Worm (Caenorhabditis elegans) whole organism, L1 larva: Measurements from ENCODE around the gene xpo-3.

Experiments used
- C04F5.9 ChIP-seq: sonication (generic microtip); optimal IDR thresholded peaks from 2 replicates; lab custom pipeline; 2016; ENCODE audit warnings: missing genetic modification characterization, missing compliant biosample characterization
- C34B4.2 ChIP-seq: sonication (generic microtip); optimal IDR thresholded peaks from 2 replicates; lab custom pipeline; 2017; ENCODE audit warnings: mild to moderate bottlenecking, missing genetic modification characterization, missing compliant biosample characterization
- F16B12.6 ChIP-seq: fragments of 150-350 bp; optimal IDR thresholded peaks from 2 replicates; lab custom pipeline; 2014; ENCODE audit warnings: missing biosample characterization, missing genetic modification characterization
- alr-1 ChIP-seq: fragments of 200-800 bp; sonication (Bioruptor generic); optimal IDR thresholded peaks from 2 replicates; lab custom pipeline; 2018; ENCODE audit warnings: borderline replicate concordance, mild to moderate bottlenecking, missing genetic modification characterization, missing compliant biosample characterization
- aly-2 ChIP-seq: fragments of 150-350 bp; optimal IDR thresholded peaks from 2 replicates; lab custom pipeline; 2014; ENCODE audit warnings: missing biosample characterization, missing genetic modification characterization
- ama-1 ChIP-seq: fragments of 150-350 bp; optimal IDR thresholded peaks from 2 replicates; lab custom pipeline; 2014
- blmp-1 ChIP-seq: fragments of 150-350 bp; optimal IDR thresholded peaks from 2 replicates; lab custom pipeline; 2014; ENCODE audit warnings: missing biosample characterization, missing genetic modification characterization
- ceh-8 ChIP-seq: fragments of 200-800 bp; sonication (Bioruptor generic); optimal IDR thresholded peaks from 2 replicates; lab custom pipeline; 2018; ENCODE audit warnings: mild to moderate bottlenecking, missing genetic modification characterization, moderate library complexity, missing compliant biosample characterization
- ceh-82 ChIP-seq, 3 experiments: fragments of 150-350 bp in 1 of 3; sonication (generic microtip) in 2 of 3; optimal IDR thresholded peaks; 2 replicates each; lab custom pipeline; 2014 to 2017; ENCODE audit warnings: missing biosample characterization in 3 of 3, missing genetic modification characterization in 3 of 3
- ceh-88 ChIP-seq: fragments of 200-800 bp; sonication (Bioruptor generic); IDR thresholded peaks from 2 replicates; pipeline ENCODE4 v1.3.6; 2022; ENCODE audit warnings: missing genetic modification characterization, missing compliant biosample characterization
- ceh-90 ChIP-seq: sonication (generic microtip); optimal IDR thresholded peaks from 2 replicates; lab custom pipeline; 2016; ENCODE audit warnings: missing genetic modification characterization, missing compliant biosample characterization
- ces-1 ChIP-seq: fragments of 150-350 bp; optimal IDR thresholded peaks from 2 replicates; lab custom pipeline; 2014; ENCODE audit warnings: missing biosample characterization, missing genetic modification reagents, missing genetic modification characterization
- dsc-1 ChIP-seq: sonication (generic microtip); optimal IDR thresholded peaks from 2 replicates; lab custom pipeline; 2016; ENCODE audit warnings: mild to moderate bottlenecking, missing genetic modification characterization, missing compliant biosample characterization
- efl-3 ChIP-seq: fragments of 200-800 bp; sonication (Bioruptor generic); optimal IDR thresholded peaks from 2 replicates; lab custom pipeline; 2018; ENCODE audit warnings: mild to moderate bottlenecking, missing genetic modification characterization, missing compliant biosample characterization
- egl-13 ChIP-seq: sonication (generic microtip); optimal IDR thresholded peaks from 2 replicates; lab custom pipeline; 2016; ENCODE audit warnings: missing genotype, missing genetic modification reagents, missing genetic modification characterization, missing compliant biosample characterization
- egl-27 ChIP-seq, 2 experiments: fragments of 150-350 bp in 1 of 2; sonication (generic microtip); optimal IDR thresholded peaks; 3 replicates each; lab custom pipeline; 2017 to 2018; ENCODE audit warnings: missing biosample characterization in 2 of 2, missing genetic modification characterization in 2 of 2, missing genetic modification reagents in 2 of 2
- ets-5 ChIP-seq: fragments of 200-800 bp; sonication (Bioruptor generic); IDR thresholded peaks from 2 replicates; pipeline ENCODE4 v1.3.6; 2022; ENCODE audit warnings: missing genetic modification characterization, missing compliant biosample characterization
- fkh-10 ChIP-seq: sonication (generic microtip); optimal IDR thresholded peaks from 2 replicates; lab custom pipeline; 2017; ENCODE audit warnings: missing biosample characterization, missing genetic modification reagents, missing genetic modification characterization
- fkh-4 ChIP-seq: sonication (generic microtip); optimal IDR thresholded peaks from 2 replicates; lab custom pipeline; 2016; ENCODE audit warnings: missing compliant biosample characterization, missing genetic modification characterization, borderline replicate concordance
- fkh-8 ChIP-seq: sonication (generic microtip); optimal IDR thresholded peaks from 2 replicates; lab custom pipeline; 2016; ENCODE audit warnings: mild to moderate bottlenecking, missing genetic modification characterization, missing compliant biosample characterization
- fos-1 ChIP-seq: fragments of 150-350 bp; optimal IDR thresholded peaks from 2 replicates; lab custom pipeline; 2014; ENCODE audit warnings: missing biosample characterization, missing genetic modification characterization
- grh-1 ChIP-seq: fragments of 200-800 bp; sonication (Bioruptor generic); IDR thresholded peaks from 2 replicates; pipeline ENCODE4 v1.3.6; 2022; ENCODE audit warnings: missing genetic modification reagents, missing genetic modification characterization, missing compliant biosample characterization
- hlh-17 ChIP-seq: fragments of 200-800 bp; sonication (Bioruptor generic); optimal IDR thresholded peaks from 2 replicates; lab custom pipeline; 2018; ENCODE audit warnings: missing genetic modification characterization, mild to moderate bottlenecking, missing compliant biosample characterization, moderate library complexity, borderline replicate concordance
- irx-1 ChIP-seq: sonication (generic microtip); optimal IDR thresholded peaks from 2 replicates; lab custom pipeline; 2016; ENCODE audit warnings: missing genetic modification characterization, missing compliant biosample characterization
- isw-1 ChIP-seq: fragments of 200-800 bp; sonication (Bioruptor generic); IDR thresholded peaks from 2 replicates; pipeline ENCODE4 v1.3.6; 2022; ENCODE audit warnings: missing genetic modification characterization, missing compliant biosample characterization
- jun-1 ChIP-seq: fragments of 150-350 bp; optimal IDR thresholded peaks from 2 replicates; lab custom pipeline; 2014; ENCODE audit warnings: missing biosample characterization, missing genetic modification reagents, missing genetic modification characterization
- lin-13 ChIP-seq: fragments of 150-350 bp; optimal IDR thresholded peaks from 2 replicates; lab custom pipeline; 2014; ENCODE audit warnings: missing biosample characterization, missing genetic modification reagents, missing genetic modification characterization
- lin-14 ChIP-seq: fragments of 200-800 bp; sonication (Bioruptor generic); optimal IDR thresholded peaks from 2 replicates; lab custom pipeline; 2018; ENCODE audit warnings: mild to moderate bottlenecking, missing genetic modification characterization, moderate library complexity, missing compliant biosample characterization
- lin-15B ChIP-seq: fragments of 150-350 bp; sonication (generic microtip); optimal IDR thresholded peaks from 3 replicates; lab custom pipeline; 2014; ENCODE audit warnings: missing biosample characterization, missing genetic modification characterization
- lir-3 ChIP-seq: sonication (generic microtip); optimal IDR thresholded peaks from 2 replicates; lab custom pipeline; 2016; ENCODE audit warnings: mild to moderate bottlenecking, missing genetic modification characterization, moderate library complexity, missing compliant biosample characterization; ENCODE audit not compliant: poor library complexity
- lsy-2 ChIP-seq, 2 experiments: fragments of 150-350 bp; optimal IDR thresholded peaks; 2 replicates each; lab custom pipeline; 2014; ENCODE audit warnings: missing biosample characterization in 2 of 2, missing genetic modification characterization in 2 of 2
- mab-9 ChIP-seq: fragments of 200-800 bp; sonication (Bioruptor generic); IDR thresholded peaks from 2 replicates; pipeline ENCODE4 v1.3.6; 2022; ENCODE audit warnings: missing genetic modification reagents, missing genetic modification characterization, missing compliant biosample characterization
- mdl-1 ChIP-seq, 2 experiments: fragments of 150-350 bp; optimal IDR thresholded peaks; 2 replicates each; lab custom pipeline; 2014 to 2017; ENCODE audit warnings: missing biosample characterization in 2 of 2, missing genetic modification characterization in 2 of 2, inconsistent platforms in 1 of 2
- mef-2 ChIP-seq: fragments of 150-350 bp; optimal IDR thresholded peaks from 2 replicates; lab custom pipeline; 2014; ENCODE audit warnings: missing biosample characterization, missing genetic modification characterization
- mep-1 ChIP-seq: fragments of 150-350 bp; optimal IDR thresholded peaks from 2 replicates; lab custom pipeline; 2014; ENCODE audit warnings: missing biosample characterization, missing genetic modification characterization
- nhr-11 ChIP-seq: fragments of 150-350 bp; optimal IDR thresholded peaks from 2 replicates; lab custom pipeline; 2014; ENCODE audit warnings: missing biosample characterization, missing genetic modification characterization
- nhr-12 ChIP-seq: sonication (generic microtip); optimal IDR thresholded peaks from 2 replicates; lab custom pipeline; 2017; ENCODE audit warnings: missing biosample characterization, missing genetic modification characterization
- nhr-20 ChIP-seq: sonication (generic microtip); optimal IDR thresholded peaks from 2 replicates; lab custom pipeline; 2016; ENCODE audit warnings: mild to moderate bottlenecking, missing genetic modification characterization, missing compliant biosample characterization
- nhr-28 ChIP-seq: fragments of 150-350 bp; optimal IDR thresholded peaks from 2 replicates; lab custom pipeline; 2014; ENCODE audit warnings: missing biosample characterization, missing genetic modification characterization
- nhr-47 ChIP-seq: sonication (generic microtip); optimal IDR thresholded peaks from 2 replicates; lab custom pipeline; 2016; ENCODE audit warnings: mild to moderate bottlenecking, missing genetic modification characterization, moderate library complexity, missing compliant biosample characterization
- nhr-71 ChIP-seq: sonication (generic microtip); optimal IDR thresholded peaks from 2 replicates; lab custom pipeline; 2016; ENCODE audit warnings: mild to moderate bottlenecking, missing genetic modification characterization, moderate library complexity, missing compliant biosample characterization
- nhr-84 ChIP-seq: sonication (generic microtip); optimal IDR thresholded peaks from 2 replicates; lab custom pipeline; 2017; ENCODE audit warnings: missing biosample characterization, missing genetic modification characterization
- nhr-90 ChIP-seq: sonication (generic microtip); optimal IDR thresholded peaks from 2 replicates; lab custom pipeline; 2016; ENCODE audit warnings: mild to moderate bottlenecking, missing genetic modification characterization, missing compliant biosample characterization; ENCODE audit not compliant: poor library complexity
- pax-3 ChIP-seq: fragments of 200-800 bp; sonication (Bioruptor generic); optimal IDR thresholded peaks from 2 replicates; lab custom pipeline; 2018; ENCODE audit warnings: mild to moderate bottlenecking, missing genetic modification characterization, moderate library complexity, missing compliant biosample characterization
- sptf-1 ChIP-seq: fragments of 150-350 bp; optimal IDR thresholded peaks from 2 replicates; lab custom pipeline; 2014; ENCODE audit warnings: missing biosample characterization, missing genetic modification characterization
- unc-30 ChIP-seq: sonication (generic microtip); optimal IDR thresholded peaks from 2 replicates; lab custom pipeline; 2017; ENCODE audit warnings: missing biosample characterization, missing genetic modification characterization
- unc-62 ChIP-seq: fragments of 150-350 bp; optimal IDR thresholded peaks from 2 replicates; lab custom pipeline; 2014; ENCODE audit warnings: missing biosample characterization, missing genetic modification reagents, missing genetic modification characterization
- unc-98 ChIP-seq: fragments of 200-800 bp; sonication (Bioruptor generic); IDR thresholded peaks from 2 replicates; pipeline ENCODE4 v1.3.6; 2022; ENCODE audit warnings: missing genetic modification characterization, missing compliant biosample characterization
- xbp-1 ChIP-seq: sonication (generic microtip); optimal IDR thresholded peaks from 2 replicates; lab custom pipeline; 2016; ENCODE audit warnings: missing genetic modification characterization, missing compliant biosample characterization
- zip-4 ChIP-seq: fragments of 200-800 bp; sonication (Bioruptor generic); optimal IDR thresholded peaks from 2 replicates; lab custom pipeline; 2018; ENCODE audit warnings: mild to moderate bottlenecking, missing genetic modification characterization, moderate library complexity, missing compliant biosample characterization
- ztf-11 ChIP-seq, 2 experiments: sonication (generic microtip); optimal IDR thresholded peaks; 2 replicates each; lab custom pipeline; 2016 to 2017; ENCODE audit warnings: missing genetic modification characterization in 2 of 2, missing biosample characterization in 1 of 2, missing compliant biosample characterization in 1 of 2

Gene xpo-3

ce11 chrIV:7902221-7902904 is 21.5 kb downstream of the xpo-3 start, which contains the start of gene arp-11 (continued):
- TF ChIP-seq xbp-1 (peak; percentile 77), C34B4.2 (no peak), egl-27 (tag; optimal IDR thresholded peaks at IDR 0.05; lab: Kevin White, UChicago) (no peak), ceh-90 (tag; lab: Kevin White, UChicago) (no peak), fkh-8 (tag; lab: Kevin White, UChicago) (peak; percentile 74), nhr-20 (peak; percentile 79), egl-13 (tag; lab: Kevin White, UChicago) (peak; percentile 61), ztf-11 (tag; optimal IDR thresholded peaks at IDR 0.05; lab: Kevin White, UChicago) (no peak), hlh-17 (GFP tag; lab: Kevin White, UChicago) (no peak), lin-14 (GFP tag; lab: Kevin White, UChicago) (peak; percentile 86), nhr-71 (tag; lab: Kevin White, UChicago) (peak; percentile 87), unc-98 (GFP tag; lab: Robert Waterston, UW) (no peak), irx-1 (tag; lab: Kevin White, UChicago) (no peak), alr-1 (tag; lab: Kevin White, UChicago) (no peak), ets-5 (GFP tag; lab: Robert Waterston, UW) (no peak), aly-2 (tag; lab: Kevin White, UChicago) (no peak), lir-3 (tag; lab: Kevin White, UChicago) (peak; percentile 35), unc-62 (GFP tag; lab: Kevin White, UChicago) (no peak), lin-13 (GFP tag; lab: Kevin White, UChicago) (peak; percentile 42), nhr-11 (tag; lab: Kevin White, UChicago) (no peak), isw-1 (peak; percentile 36), nhr-90 (tag; lab: Kevin White, UChicago) (peak; percentile 75), ceh-8 (GFP tag; lab: Kevin White, UChicago) (no peak), mdl-1 (tag; optimal IDR thresholded peaks at IDR 0.05; lab: Kevin White, UChicago) (peak in 1 of 2 experiments; percentile 71), nhr-47 (peak; percentile 74), pax-3 (tag; lab: Kevin White, UChicago) (no peak), blmp-1 (tag; lab: Kevin White, UChicago) (peak; percentile 67), F16B12.6 (tag; lab: Kevin White, UChicago) (peak; percentile 94), fkh-4 (tag; lab: Kevin White, UChicago) (no peak), ama-1 (lab: Kevin White, UChicago) (peak; percentile 18), lin-15B (tag; lab: Kevin White, UChicago) (peak; percentile 5), ceh-88 (GFP tag; lab: Robert Waterston, UW) (no peak), fkh-10 (GFP tag; lab: Kevin White, UChicago) (no peak), mab-9 (no peak), ceh-82 (tag; optimal IDR thresholded peaks at IDR 0.05; lab: Kevin White, UChicago) (peak; percentile 4 to 68 (median 17)), lsy-2 (tag; optimal IDR thresholded peaks at IDR 0.05; lab: Kevin White, UChicago) (peak; percentile 97 to 99), nhr-28 (tag; lab: Kevin White, UChicago) (no peak), zip-4 (no peak), nhr-84 (tag; lab: Kevin White, UChicago) (no peak), fos-1 (tag; lab: Kevin White, UChicago) (peak; percentile 21), mef-2 (tag; lab: Kevin White, UChicago) (peak; percentile 57), C04F5.9 (tag; lab: Kevin White, UChicago) (no peak), nhr-12 (tag; lab: Kevin White, UChicago) (no peak), unc-30 (tag; lab: Kevin White, UChicago) (no peak), dsc-1 (tag; lab: Kevin White, UChicago) (peak; percentile 63), mep-1 (tag; lab: Kevin White, UChicago) (peak; percentile 85), grh-1 (no peak), sptf-1 (tag; lab: Kevin White, UChicago) (no peak), ces-1 (GFP tag; lab: Kevin White, UChicago) (no peak), jun-1 (tag; lab: Kevin White, UChicago) (peak; percentile 44), efl-3 (no peak)
